Worm (Caenorhabditis elegans) whole organism, late embryonic: ENCODE measurements around the gene phat-6.

Experiments
- dmd-4 ChIP-seq: sonication (generic microtip); optimal IDR thresholded peaks from 2 replicates; lab custom pipeline; 2016; ENCODE audit warnings: borderline replicate concordance, missing genetic modification characterization, missing compliant biosample characterization
- fkh-10 ChIP-seq: fragments of 150-350 bp; optimal IDR thresholded peaks from 2 replicates; lab custom pipeline; 2014; ENCODE audit warnings: missing biosample characterization, missing genetic modification reagents, missing genetic modification characterization
- nhr-11 ChIP-seq: fragments of 150-350 bp; optimal IDR thresholded peaks from 2 replicates; lab custom pipeline; 2014; ENCODE audit warnings: missing biosample characterization, missing genetic modification characterization
- nhr-232 ChIP-seq: sonication (generic microtip); optimal IDR thresholded peaks from 2 replicates; lab custom pipeline; 2016; ENCODE audit warnings: missing genetic modification characterization, missing compliant biosample characterization
- pax-1 ChIP-seq: fragments of 150-350 bp; optimal IDR thresholded peaks from 2 replicates; lab custom pipeline; 2014; ENCODE audit warnings: missing biosample characterization, missing genetic modification characterization
- pha-2 ChIP-seq: sonication (generic microtip); optimal IDR thresholded peaks from 2 replicates; lab custom pipeline; 2017; ENCODE audit warnings: mild to moderate bottlenecking, missing genetic modification characterization, missing compliant biosample characterization
- ref-2 ChIP-seq: sonication (generic microtip); optimal IDR thresholded peaks from 2 replicates; lab custom pipeline; 2016; ENCODE audit warnings: missing genetic modification characterization, missing compliant biosample characterization
- tbx-7 ChIP-seq: sonication (generic microtip); optimal IDR thresholded peaks from 2 replicates; lab custom pipeline; 2016; ENCODE audit warnings: missing genotype, missing genetic modification characterization, missing compliant biosample characterization

- TF ChIP-seq ref-2 (tag; lab: Kevin White, UChicago) (no peak), nhr-232 (tag; lab: Kevin White, UChicago) (no peak), pha-2 (no peak), dmd-4 (no peak), nhr-11 (no peak), fkh-10 (GFP tag; lab: Kevin White, UChicago) (no peak), tbx-7 (tag; lab: Kevin White, UChicago) (no peak), pax-1 (tag; lab: Kevin White, UChicago) (no peak)
These were observed 34.8 kb downstream of the phat-6 start for ce11 chrX:15159362-15159761.
